In the genomic region with DNA sequence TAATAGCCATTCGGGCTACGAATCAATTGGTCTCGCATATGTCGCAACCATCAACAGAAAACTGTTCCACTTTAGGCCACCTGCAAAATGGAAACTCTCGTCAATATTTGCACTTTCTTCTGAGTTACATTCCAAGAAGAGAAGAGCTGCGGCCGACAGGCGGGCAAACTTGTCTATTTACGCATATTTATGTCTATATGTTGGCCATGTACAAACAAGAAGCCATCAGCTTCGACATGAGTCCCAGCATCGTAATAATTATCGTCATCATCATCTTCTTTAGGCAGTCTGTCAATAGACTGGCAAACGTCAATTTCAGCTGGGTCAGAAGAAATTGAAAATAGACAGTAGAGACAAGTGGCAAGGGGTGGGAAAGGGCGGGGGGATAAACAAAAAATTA, we compare ENCODE assay signal across 1 fruit fly cellular context.
TF ChIP-seq lines count a peak whose summit lies in the region.

No protein-coding gene starts in this region.

TF ChIP-seq in whole organism, embryonic, 481 proteins besides CTCF, POLR2A, EP300 and RAD21 (continued from another document and continues in another):
- peak; percentile 53; the same call in 1 of the 2 replicates for TF ChIP-seq CG32767 (GFP tag; IDR thresholded peaks at IDR 0.05; lab: Robert Waterston, UW)
- peak; percentile 53 for TF ChIP-seq CG12942 (GFP tag; optimal IDR thresholded peaks at IDR 0.05; lab: Kevin White, UChicago)
- TF ChIP-seq Spps (tag; optimal IDR thresholded peaks at IDR 0.05; lab: Kevin White, UChicago), result peak; percentile 64
- TF ChIP-seq btn (GFP tag; optimal IDR thresholded peaks at IDR 0.05; lab: Kevin White, UChicago), result peak; percentile 33
- TF ChIP-seq Awh (GFP tag; IDR thresholded peaks at IDR 0.05; lab: Robert Waterston, UW), result peak; percentile 89
- TF ChIP-seq chif (GFP tag; optimal IDR thresholded peaks at IDR 0.05; lab: Kevin White, UChicago), result peak in 1 of 2 experiments; percentile 54
- TF ChIP-seq bcd (GFP tag; optimal IDR thresholded peaks at IDR 0.05; lab: Kevin White, UChicago), result peak; percentile 50
- TF ChIP-seq tap (tag; optimal IDR thresholded peaks at IDR 0.05; lab: Kevin White, UChicago), result peak; percentile 60
- peak; percentile 34 for TF ChIP-seq Mes4 (GFP tag; optimal IDR thresholded peaks at IDR 0.05; lab: Kevin White, UChicago)
- TF ChIP-seq Hey (tag; optimal IDR thresholded peaks at IDR 0.05; lab: Kevin White, UChicago), result peak; percentile 42
- TF ChIP-seq CG17328 (GFP tag; IDR thresholded peaks at IDR 0.05; lab: Robert Waterston, UW), result peak; percentile 65
- TF ChIP-seq ham (GFP tag; IDR thresholded peaks at IDR 0.05; lab: Robert Waterston, UW), result no peak
- TF ChIP-seq h (optimal IDR thresholded peaks at IDR 0.05; lab: Kevin White, UChicago), result no peak
- TF ChIP-seq nom (GFP tag; optimal IDR thresholded peaks at IDR 0.05; lab: Kevin White, UChicago), result no peak
- TF ChIP-seq ERR (GFP tag; optimal IDR thresholded peaks at IDR 0.05; lab: Kevin White, UChicago), result no peak
- peak; percentile 20; the same call in 1 of the 2 replicates for TF ChIP-seq ranshi (GFP tag; IDR thresholded peaks at IDR 0.05; lab: Robert Waterston, UW)
- no peak for TF ChIP-seq CG13894 (tag; optimal IDR thresholded peaks at IDR 0.05; lab: Kevin White, UChicago)
- TF ChIP-seq jumu (GFP tag; optimal IDR thresholded peaks at IDR 0.05; lab: Kevin White, UChicago), result peak; percentile 30
- no peak for TF ChIP-seq Deaf1 (tag; optimal IDR thresholded peaks at IDR 0.05; lab: Kevin White, UChicago)
- TF ChIP-seq fu2 (GFP tag; optimal IDR thresholded peaks at IDR 0.05; lab: Kevin White, UChicago), result no peak
- TF ChIP-seq CG2202 (tag; optimal IDR thresholded peaks at IDR 0.05; lab: Kevin White, UChicago), result peak; percentile 80
- no peak for TF ChIP-seq pan (optimal IDR thresholded peaks at IDR 0.05; lab: Kevin White, UChicago)
- TF ChIP-seq pan (GFP tag; optimal IDR thresholded peaks at IDR 0.05 in 1 of 2, IDR thresholded peaks at IDR 0.05 in 1 of 2), result peak in 1 of 2 experiments; percentile 51
- TF ChIP-seq maf-S (GFP tag; optimal IDR thresholded peaks at IDR 0.05; lab: Kevin White, UChicago), result peak; percentile 22
- TF ChIP-seq Ets65A (GFP tag; lab: Kevin White, UChicago), result no peak
- TF ChIP-seq CG13296 (GFP tag; optimal IDR thresholded peaks at IDR 0.05; lab: Kevin White, UChicago), result peak; percentile 30
- peak; percentile 28 for TF ChIP-seq lmd (GFP tag; IDR thresholded peaks at IDR 0.05; lab: Robert Waterston, UW)
- TF ChIP-seq psq (GFP tag; optimal IDR thresholded peaks at IDR 0.05; lab: Kevin White, UChicago), result no peak
- peak; percentile 30 for TF ChIP-seq CG6854 (GFP tag; optimal IDR thresholded peaks at IDR 0.05; lab: Kevin White, UChicago)
- no peak for TF ChIP-seq Gug (GFP tag; IDR thresholded peaks at IDR 0.05; lab: Robert Waterston, UW)
- no peak for TF ChIP-seq luna (GFP tag; optimal IDR thresholded peaks at IDR 0.05; lab: Kevin White, UChicago)
- TF ChIP-seq CG14667 (GFP tag; IDR thresholded peaks at IDR 0.05; lab: Robert Waterston, UW), result no peak
- TF ChIP-seq odd (GFP tag; optimal IDR thresholded peaks at IDR 0.05; lab: Kevin White, UChicago), result peak; percentile 68
- no peak for TF ChIP-seq tx (GFP tag; optimal IDR thresholded peaks at IDR 0.05; lab: Kevin White, UChicago)
- peak; percentile 41 for TF ChIP-seq gcm (GFP tag; optimal IDR thresholded peaks at IDR 0.05; lab: Kevin White, UChicago)
- TF ChIP-seq tna (GFP tag; IDR thresholded peaks at IDR 0.05; lab: Robert Waterston, UW; ENCODE audit: partially characterized antibody), result no peak
- TF ChIP-seq CG32772 (GFP tag; IDR thresholded peaks at IDR 0.05; lab: Robert Waterston, UW), result 0 out of 2 replicates have a peak, but pooled peaks have one; percentile 19
- 0 out of 3 replicates have a peak, but pooled peaks have one; percentile 31 for TF ChIP-seq CG6175 (GFP tag; IDR thresholded peaks at IDR 0.05; lab: Robert Waterston, UW)
- TF ChIP-seq PHDP (tag; optimal IDR thresholded peaks at IDR 0.05; lab: Kevin White, UChicago), result peak; percentile 66
- peak; percentile 51; the same call in 1 of the 2 replicates for TF ChIP-seq Atf6 (GFP tag; IDR thresholded peaks at IDR 0.05; lab: Robert Waterston, UW)
- no peak for TF ChIP-seq cad (GFP tag; optimal IDR thresholded peaks at IDR 0.05; lab: Kevin White, UChicago)
- peak; percentile 33 for TF ChIP-seq CG10267 (tag; optimal IDR thresholded peaks at IDR 0.05; lab: Kevin White, UChicago)
- peak; percentile 11 for TF ChIP-seq CG3838 (GFP tag; optimal IDR thresholded peaks at IDR 0.05; lab: Kevin White, UChicago)
- peak; percentile 33 for TF ChIP-seq disco-r (GFP tag; optimal IDR thresholded peaks at IDR 0.05; lab: Kevin White, UChicago)
- TF ChIP-seq CG10147 (GFP tag; optimal IDR thresholded peaks at IDR 0.05; lab: Kevin White, UChicago), result no peak
- TF ChIP-seq CG15269 (tag; optimal IDR thresholded peaks at IDR 0.05; lab: Kevin White, UChicago), result peak; percentile 19
- peak; percentile 42 for TF ChIP-seq CG6654 (GFP tag; optimal IDR thresholded peaks at IDR 0.05; lab: Kevin White, UChicago)
- TF ChIP-seq CG14014 (GFP tag; IDR thresholded peaks at IDR 0.05; lab: Robert Waterston, UW), result peak; percentile 69; the same call in 1 of the 2 replicates
- no peak for TF ChIP-seq CG31224 (GFP tag; IDR thresholded peaks at IDR 0.05; lab: Robert Waterston, UW)
- TF ChIP-seq Poxn (GFP tag; IDR thresholded peaks at IDR 0.05; lab: Robert Waterston, UW), result no peak
- peak; percentile 42 for TF ChIP-seq tup (GFP tag; optimal IDR thresholded peaks at IDR 0.05; lab: Kevin White, UChicago)
- peak; percentile 63 for TF ChIP-seq Camta (GFP tag; optimal IDR thresholded peaks at IDR 0.05; lab: Kevin White, UChicago)
- TF ChIP-seq Ptx1 (GFP tag; IDR thresholded peaks at IDR 0.05; lab: Robert Waterston, UW), result peak; percentile 33; the same call in 1 of the 2 replicates
- peak; percentile 12 for TF ChIP-seq TFAM (GFP tag; optimal IDR thresholded peaks at IDR 0.05; lab: Kevin White, UChicago)
- TF ChIP-seq row (GFP tag; IDR thresholded peaks at IDR 0.05; lab: Robert Waterston, UW), result no peak
- peak; percentile 22; the same call in 1 of the 2 replicates for TF ChIP-seq E2f2 (GFP tag; IDR thresholded peaks at IDR 0.05; lab: Robert Waterston, UW)
- peak; percentile 29 for TF ChIP-seq trem (tag; optimal IDR thresholded peaks at IDR 0.05; lab: Kevin White, UChicago)
- TF ChIP-seq pros (GFP tag; optimal IDR thresholded peaks at IDR 0.05; lab: Kevin White, UChicago), result peak; percentile 6
- no peak for TF ChIP-seq ftz-f1 (GFP tag; optimal IDR thresholded peaks at IDR 0.05; lab: Kevin White, UChicago)
- TF ChIP-seq Myb (GFP tag; optimal IDR thresholded peaks at IDR 0.05; lab: Kevin White, UChicago), result no peak
- 0 out of 3 replicates have a peak, but pooled peaks have one; percentile 57 for TF ChIP-seq H15 (GFP tag; IDR thresholded peaks at IDR 0.05; lab: Robert Waterston, UW)
- TF ChIP-seq HLHmδ (GFP tag; optimal IDR thresholded peaks at IDR 0.05; lab: Kevin White, UChicago), result peak; percentile 59
- TF ChIP-seq toy (GFP tag; IDR thresholded peaks at IDR 0.05; lab: Robert Waterston, UW), result no peak
- TF ChIP-seq CG15601 (tag; optimal IDR thresholded peaks at IDR 0.05; lab: Kevin White, UChicago), result peak; percentile 90
- no peak for TF ChIP-seq Trl (optimal IDR thresholded peaks at IDR 0.05; lab: Kevin White, UChicago)
- peak; percentile 69 for TF ChIP-seq Trl (GFP tag; optimal IDR thresholded peaks at IDR 0.05; lab: Kevin White, UChicago)
- TF ChIP-seq Sin3A (optimal IDR thresholded peaks at IDR 0.05; lab: Kevin White, UChicago), result no peak
- no peak for TF ChIP-seq Taf1 (GFP tag; IDR thresholded peaks at IDR 0.05; lab: Robert Waterston, UW)
- peak; percentile 51 for TF ChIP-seq CrebB (tag; optimal IDR thresholded peaks at IDR 0.05; lab: Kevin White, UChicago)
- peak; percentile 61 for TF ChIP-seq dmrt99B (tag; optimal IDR thresholded peaks at IDR 0.05; lab: Kevin White, UChicago)
- TF ChIP-seq MTF-1 (GFP tag; optimal IDR thresholded peaks at IDR 0.05; lab: Kevin White, UChicago; ENCODE audit: borderline replicate concordance), result peak; percentile 82
- no peak for TF ChIP-seq chn (GFP tag; optimal IDR thresholded peaks at IDR 0.05; lab: Kevin White, UChicago)
- TF ChIP-seq nau (GFP tag; optimal IDR thresholded peaks at IDR 0.05; lab: Kevin White, UChicago), result peak; percentile 63
- no peak for TF ChIP-seq bigmax (GFP tag; optimal IDR thresholded peaks at IDR 0.05; lab: Kevin White, UChicago)
- TF ChIP-seq bab2 (GFP tag; optimal IDR thresholded peaks at IDR 0.05; lab: Kevin White, UChicago), result peak; percentile 45
- peak; percentile 60 for TF ChIP-seq CG13424 (tag; optimal IDR thresholded peaks at IDR 0.05; lab: Kevin White, UChicago)
- TF ChIP-seq CG15479 (GFP tag; optimal IDR thresholded peaks at IDR 0.05; lab: Kevin White, UChicago), result no peak
- no peak for TF ChIP-seq cg (GFP tag; optimal IDR thresholded peaks at IDR 0.05; lab: Kevin White, UChicago)
- TF ChIP-seq HLH4C (GFP tag; IDR thresholded peaks at IDR 0.05; lab: Robert Waterston, UW; ENCODE audit: partially characterized antibody), result no peak
- TF ChIP-seq inv (GFP tag; IDR thresholded peaks at IDR 0.05; lab: Robert Waterston, UW; ENCODE audit: partially characterized antibody), result no peak
- TF ChIP-seq Hmr (GFP tag; optimal IDR thresholded peaks at IDR 0.05; lab: Kevin White, UChicago), result peak; percentile 32
- TF ChIP-seq sug (tag; optimal IDR thresholded peaks at IDR 0.05; lab: Kevin White, UChicago), result no peak
- no peak for TF ChIP-seq Opbp (GFP tag; IDR thresholded peaks at IDR 0.05; lab: Robert Waterston, UW; ENCODE audit: partially characterized antibody)
- TF ChIP-seq abd-A (tag; optimal IDR thresholded peaks at IDR 0.05; lab: Kevin White, UChicago), result no peak
- peak; percentile 71 for TF ChIP-seq CG17568 (GFP tag; optimal IDR thresholded peaks at IDR 0.05; lab: Kevin White, UChicago)
- peak; percentile 59 for TF ChIP-seq Sox102F (GFP tag; optimal IDR thresholded peaks at IDR 0.05; lab: Kevin White, UChicago)
- peak; percentile 32 for TF ChIP-seq tio (GFP tag; optimal IDR thresholded peaks at IDR 0.05; lab: Kevin White, UChicago)
- TF ChIP-seq CG13123 (GFP tag; optimal IDR thresholded peaks at IDR 0.05; lab: Kevin White, UChicago), result peak; percentile 36
- peak; percentile 7 for TF ChIP-seq CG7786 (GFP tag; optimal IDR thresholded peaks at IDR 0.05; lab: Kevin White, UChicago)
- peak; percentile 55 for TF ChIP-seq CG12299 (tag; optimal IDR thresholded peaks at IDR 0.05; lab: Kevin White, UChicago)
- peak; percentile 83 for TF ChIP-seq chm (GFP tag; IDR thresholded peaks at IDR 0.05; lab: Robert Waterston, UW)
- peak; percentile 63 for TF ChIP-seq mirr (GFP tag; optimal IDR thresholded peaks at IDR 0.05; lab: Kevin White, UChicago)
- no peak for TF ChIP-seq CG3995 (GFP tag; optimal IDR thresholded peaks at IDR 0.05; lab: Kevin White, UChicago)
- no peak for TF ChIP-seq CG11085 (GFP tag; IDR thresholded peaks at IDR 0.05; lab: Robert Waterston, UW)
- 0 out of 3 replicates have a peak, but pooled peaks have one; percentile 15 for TF ChIP-seq tgo (GFP tag; IDR thresholded peaks at IDR 0.05; lab: Robert Waterston, UW)
- TF ChIP-seq ro (GFP tag; IDR thresholded peaks at IDR 0.05; lab: Robert Waterston, UW), result 0 out of 2 replicates have a peak, but pooled peaks have one; percentile 10
- TF ChIP-seq CG7271 (tag; optimal IDR thresholded peaks at IDR 0.05; lab: Kevin White, UChicago), result no peak
- peak; percentile 64 for TF ChIP-seq CG12769 (tag; optimal IDR thresholded peaks at IDR 0.05; lab: Kevin White, UChicago)
- TF ChIP-seq ttk (GFP tag; IDR thresholded peaks at IDR 0.05; lab: Robert Waterston, UW), result peak; percentile 48; the same call in 1 of the 2 replicates
- TF ChIP-seq schlank (tag; optimal IDR thresholded peaks at IDR 0.05; lab: Kevin White, UChicago), result peak; percentile 38
- peak; percentile 25; the same call in 1 of the 2 replicates for TF ChIP-seq CG6689 (GFP tag; IDR thresholded peaks at IDR 0.05; lab: Robert Waterston, UW)
- peak; percentile 47; the same call in 1 of the 2 replicates for TF ChIP-seq rib (GFP tag; IDR thresholded peaks at IDR 0.05; lab: Robert Waterston, UW)
- no peak for TF ChIP-seq Neu2 (GFP tag; optimal IDR thresholded peaks at IDR 0.05; lab: Kevin White, UChicago; ENCODE audit: borderline replicate concordance)
- peak; percentile 16 for TF ChIP-seq crc (GFP tag; optimal IDR thresholded peaks at IDR 0.05; lab: Kevin White, UChicago)
- TF ChIP-seq Stat92E (GFP tag; optimal IDR thresholded peaks at IDR 0.05; lab: Kevin White, UChicago), result peak in 1 of 3 experiments; percentile 12
- TF ChIP-seq CG10462 (GFP tag; optimal IDR thresholded peaks at IDR 0.05; lab: Kevin White, UChicago), result no peak
- TF ChIP-seq ken (GFP tag; IDR thresholded peaks at IDR 0.05; lab: Robert Waterston, UW), result peak; percentile 67; the same call in 2 of the 3 replicates
- TF ChIP-seq dati (GFP tag; IDR thresholded peaks at IDR 0.05; lab: Robert Waterston, UW), result 0 out of 2 replicates have a peak, but pooled peaks have one; percentile 22
- no peak for TF ChIP-seq CG11696 (GFP tag; IDR thresholded peaks at IDR 0.05; lab: Robert Waterston, UW)
- TF ChIP-seq CG17612 (GFP tag; IDR thresholded peaks at IDR 0.05; lab: Robert Waterston, UW), result 0 out of 2 replicates have a peak, but pooled peaks have one; percentile 26
- TF ChIP-seq wdn (GFP tag; IDR thresholded peaks at IDR 0.05; lab: Robert Waterston, UW), result no peak
- no peak; the same call in 1 of the 2 replicates for TF ChIP-seq CG10366 (GFP tag; IDR thresholded peaks at IDR 0.05; lab: Robert Waterston, UW)
- TF ChIP-seq Oaz (GFP tag; IDR thresholded peaks at IDR 0.05; lab: Robert Waterston, UW), result no peak
- TF ChIP-seq Pdp1 (GFP tag; optimal IDR thresholded peaks at IDR 0.05; lab: Kevin White, UChicago), result peak; percentile 23 to 36
- TF ChIP-seq Med (GFP tag; lab: Kevin White, UChicago), result peak; percentile 89
- peak in 1 of 2 experiments; percentile 7 for TF ChIP-seq crp (GFP tag; optimal IDR thresholded peaks at IDR 0.05; lab: Kevin White, UChicago)
- TF ChIP-seq Mad (GFP tag; optimal IDR thresholded peaks at IDR 0.05; lab: Kevin White, UChicago), result peak; percentile 2
- TF ChIP-seq CG1024 (GFP tag; IDR thresholded peaks at IDR 0.05; lab: Robert Waterston, UW), result peak; percentile 59; the same call in 1 of the 2 replicates
- TF ChIP-seq CG5180 (GFP tag; optimal IDR thresholded peaks at IDR 0.05; lab: Kevin White, UChicago), result peak; percentile 56
- peak; percentile 4 for TF ChIP-seq CG17802 (tag; optimal IDR thresholded peaks at IDR 0.05; lab: Kevin White, UChicago)
- peak; percentile 61 for TF ChIP-seq CG17385 (GFP tag; optimal IDR thresholded peaks at IDR 0.05; lab: Kevin White, UChicago)
- peak; percentile 4 for TF ChIP-seq Sry-δ (GFP tag; optimal IDR thresholded peaks at IDR 0.05; lab: Kevin White, UChicago)
- peak; percentile 28 for TF ChIP-seq CG4424 (GFP tag; optimal IDR thresholded peaks at IDR 0.05; lab: Kevin White, UChicago)
- no peak for TF ChIP-seq Lim3 (GFP tag; IDR thresholded peaks at IDR 0.05; lab: Robert Waterston, UW)
